Worm (Caenorhabditis elegans): ENCODE results near the gene pes-23.
A peak's percentile ranks its signal among the peaks of the same experiment; 100 is the strongest.

pes-23 gene

ce11 chrX:6902958-6903357 is 1.8 kb downstream of the pes-23 start (continued):
- TF ChIP-seq rpc-1 (optimal IDR thresholded peaks at IDR 0.05) (peak; percentile 85), rpc-1 (tag; optimal IDR thresholded peaks at IDR 0.05) (peak; percentile 89), unc-130 (GFP tag; optimal IDR thresholded peaks at IDR 0.05) (peak; percentile 58), T07F8.4 (tag; optimal IDR thresholded peaks at IDR 0.05) (peak; percentile 47), ztf-28 (GFP tag; IDR thresholded peaks at IDR 0.05) (no peak), ama-1 (optimal IDR thresholded peaks at IDR 0.05) (no peak), ama-1 (GFP tag; optimal IDR thresholded peaks at IDR 0.05) (peak; percentile 42 to 73), ccch-3 (GFP tag; optimal IDR thresholded peaks at IDR 0.05) (no peak), zim-3 (tag; optimal IDR thresholded peaks at IDR 0.05) (peak; percentile 86), mes-4 (tag; optimal IDR thresholded peaks at IDR 0.05) (peak; percentile 64), ceh-58 (GFP tag; IDR thresholded peaks at IDR 0.05) (no peak), ztf-6 (GFP tag; IDR thresholded peaks at IDR 0.05) (peak; percentile 35; the same call in 1 of the 2 replicates), dpff-1 (tag; optimal IDR thresholded peaks at IDR 0.05) (no peak), ztf-18 (tag; optimal IDR thresholded peaks at IDR 0.05) (no peak), zfh-2 (GFP tag; conservative IDR thresholded peaks at IDR 0.05) (no peak), nhr-80 (tag; optimal IDR thresholded peaks at IDR 0.05) (peak; percentile 36), snpc-1.3 (tag; optimal IDR thresholded peaks at IDR 0.05; ENCODE audit: insufficient read depth) (peak; percentile 44), mcd-1 (GFP tag; IDR thresholded peaks at IDR 0.05) (0 out of 2 replicates have a peak, but pooled peaks have one; percentile 48), Y53F4B.3 (GFP tag; IDR thresholded peaks at IDR 0.05) (0 out of 2 replicates have a peak, but pooled peaks have one; percentile 39), K11D2.4 (GFP tag; IDR thresholded peaks at IDR 0.05) (0 out of 2 replicates have a peak, but pooled peaks have one; percentile 11), B0261.1 (tag; optimal IDR thresholded peaks at IDR 0.05) (peak; percentile 93), lir-1 (GFP tag; conservative IDR thresholded peaks at IDR 0.05) (no peak), snpc-4 (GFP tag; optimal IDR thresholded peaks at IDR 0.05) (no peak), snpc-4 (tag; optimal IDR thresholded peaks at IDR 0.05) (peak in 2 of 4 experiments; percentile 20 to 65), hlh-26 (GFP tag; conservative IDR thresholded peaks at IDR 0.05) (no peak), nhr-90 (tag; optimal IDR thresholded peaks at IDR 0.05) (peak; percentile 82), nhr-179 (tag; optimal IDR thresholded peaks at IDR 0.05) (no peak), lin-35 (GFP tag; optimal IDR thresholded peaks at IDR 0.05) (no peak), B0019.2 (GFP tag; conservative IDR thresholded peaks at IDR 0.05) (0 out of 2 replicates have a peak, but pooled peaks have one; percentile 7), F57C9.4 (tag; optimal IDR thresholded peaks at IDR 0.05) (no peak), hmg-1.2 (GFP tag; IDR thresholded peaks at IDR 0.05) (peak; percentile 80), tlf-1 (GFP tag; optimal IDR thresholded peaks at IDR 0.05) (peak; percentile 12), C06A6.2 (GFP tag; conservative IDR thresholded peaks at IDR 0.05) (peak; percentile 39; the same call in 1 of the 2 replicates), ceh-40 (GFP tag; IDR thresholded peaks at IDR 0.05) (peak; percentile 85; the same call in 1 of the 2 replicates), repo-1 (tag; optimal IDR thresholded peaks at IDR 0.05) (peak; percentile 35), him-1 (tag; optimal IDR thresholded peaks at IDR 0.05) (peak; percentile 88), Y53G8AR.9 (GFP tag; conservative IDR thresholded peaks at IDR 0.05) (peak; percentile 47; the same call in 1 of the 2 replicates), cebp-2 (GFP tag; IDR thresholded peaks at IDR 0.05) (no peak), sdz-38 (tag; optimal IDR thresholded peaks at IDR 0.05) (no peak), chd-7 (tag; optimal IDR thresholded peaks at IDR 0.05) (peak; percentile 73), F33H1.4 (GFP tag; IDR thresholded peaks at IDR 0.05) (no peak), K12H6.12 (tag; optimal IDR thresholded peaks at IDR 0.05) (peak; percentile 43), bed-2 (GFP tag; IDR thresholded peaks at IDR 0.05) (no peak), snpc-3.4 (tag; optimal IDR thresholded peaks at IDR 0.05) (peak; percentile 42), B0035.1 (tag; optimal IDR thresholded peaks at IDR 0.05) (peak; percentile 4), ceh-27 (GFP tag; optimal IDR thresholded peaks at IDR 0.05) (peak; percentile 19), T26A5.8 (tag; optimal IDR thresholded peaks at IDR 0.05) (peak; percentile 34)
